Fruit fly (Drosophila melanogaster) whole organism, embryonic: ENCODE results near the gene ara.
A peak's percentile ranks its signal among the peaks of the same experiment; 100 is the strongest.

Experiments used
- Abd-B ChIP-seq: fragments of 200-800 bp; sonication (Bioruptor generic); optimal IDR thresholded peaks from 2 replicates; lab custom pipeline; 2018; ENCODE audit warnings: missing biosample characterization, mild to moderate bottlenecking, missing genetic modification characterization, moderate library complexity
- Adf1 ChIP-seq: fragments of 200-800 bp; sonication (Bioruptor generic); IDR thresholded peaks from 2 replicates; pipeline ENCODE4 v1.3.6; 2022; ENCODE audit warnings: missing biosample characterization, missing genetic modification characterization
- Atf6 ChIP-seq: fragments of 200-800 bp; sonication (Bioruptor generic); IDR thresholded peaks from 2 replicates; pipeline ENCODE4 v1.3.6; 2022; ENCODE audit warnings: missing biosample characterization, missing genetic modification characterization
- BtbVII ChIP-seq: fragments of 200-800 bp; sonication (Bioruptor generic); optimal IDR thresholded peaks from 3 replicates; lab custom pipeline; 2017; ENCODE audit warnings: missing biosample characterization, mild to moderate bottlenecking, missing genetic modification characterization
- CG1024 ChIP-seq: fragments of 200-800 bp; sonication (Bioruptor generic); IDR thresholded peaks from 2 replicates; pipeline ENCODE4 v1.3.6; 2022; ENCODE audit warnings: missing biosample characterization, missing genetic modification characterization
- CG11456 ChIP-seq: fragments of 200-800 bp; sonication (Bioruptor generic); IDR thresholded peaks from 3 replicates; pipeline ENCODE4 v1.3.6; 2022; ENCODE audit warnings: missing biosample characterization, missing genetic modification characterization
- CG12744 ChIP-seq: fragments of 200-800 bp; sonication (Bioruptor generic); optimal IDR thresholded peaks from 2 replicates; lab custom pipeline; 2016; ENCODE audit warnings: missing biosample characterization, missing genetic modification characterization
- CG13287 ChIP-seq: fragments of 200-800 bp; sonication (Bioruptor generic); IDR thresholded peaks from 2 replicates; pipeline ENCODE4 v1.3.6; 2022; ENCODE audit warnings: missing biosample characterization, missing genetic modification characterization; ENCODE audit not compliant: partially characterized antibody
- CG14050 ChIP-seq: fragments of 200-800 bp; sonication (Bioruptor generic); IDR thresholded peaks from 3 replicates; pipeline ENCODE4 v1.3.6; 2022; ENCODE audit warnings: missing biosample characterization, missing genetic modification characterization
- CG14965 ChIP-seq: fragments of 200-800 bp; sonication (Bioruptor generic); optimal IDR thresholded peaks from 2 replicates; lab custom pipeline; 2016; ENCODE audit warnings: missing biosample characterization, missing genetic modification characterization, borderline replicate concordance
- CG17385 ChIP-seq: fragments of 200-800 bp; sonication (Bioruptor generic); optimal IDR thresholded peaks from 3 replicates; lab custom pipeline; 2018; ENCODE audit warnings: missing biosample characterization, mild to moderate bottlenecking, missing genetic modification characterization
- CG17829 ChIP-seq: fragments of 200-800 bp; optimal IDR thresholded peaks from 2 replicates; lab custom pipeline; 2019; ENCODE audit warnings: missing biosample characterization, mild to moderate bottlenecking, missing genetic modification characterization, moderate library complexity
- CG17912 ChIP-seq: fragments of 200-800 bp; sonication (Bioruptor generic); optimal IDR thresholded peaks from 2 replicates; lab custom pipeline; 2018; ENCODE audit warnings: missing biosample characterization, mild to moderate bottlenecking, missing genetic modification characterization
- CG2129 ChIP-seq: fragments of 200-800 bp; sonication (Bioruptor generic); IDR thresholded peaks from 2 replicates; pipeline ENCODE4 v1.3.6; 2022; ENCODE audit warnings: missing biosample characterization, missing genetic modification characterization; ENCODE audit not compliant: partially characterized antibody
- CG32767 ChIP-seq: fragments of 200-800 bp; sonication (Bioruptor generic); IDR thresholded peaks from 2 replicates; pipeline ENCODE4 v1.3.6; 2022; ENCODE audit warnings: missing biosample characterization, missing genetic modification characterization
- CG33213 ChIP-seq: fragments of 200-800 bp; sonication (Bioruptor generic); optimal IDR thresholded peaks from 3 replicates; lab custom pipeline; 2016; ENCODE audit warnings: missing biosample characterization, missing genetic modification characterization
- CG3726 ChIP-seq: fragments of 200-800 bp; sonication (Bioruptor generic); IDR thresholded peaks from 3 replicates; pipeline ENCODE4, ENCODE4 v1.3.6; 2022; ENCODE audit warnings: missing biosample characterization, missing genetic modification characterization
- CG4360 ChIP-seq: fragments of 200-800 bp; sonication (Bioruptor generic); IDR thresholded peaks from 2 replicates; pipeline ENCODE4 v1.3.6; 2022; ENCODE audit warnings: missing biosample characterization, missing genetic modification characterization
- CG8765 ChIP-seq: fragments of 200-800 bp; sonication (Bioruptor generic); IDR thresholded peaks from 2 replicates; pipeline ENCODE4 v1.3.6; 2022; ENCODE audit warnings: missing biosample characterization, missing genetic modification characterization
- CG8924 ChIP-seq: fragments of 200-800 bp; optimal IDR thresholded peaks from 3 replicates; lab custom pipeline; 2019; ENCODE audit warnings: missing biosample characterization, mild to moderate bottlenecking, missing genetic modification characterization, moderate library complexity
- Chrac-16 ChIP-seq: fragments of 200-800 bp; sonication (Bioruptor generic); optimal IDR thresholded peaks from 3 replicates; lab custom pipeline; 2016; ENCODE audit warnings: missing biosample characterization, missing genetic modification characterization
- CrebB ChIP-seq: fragments of 200-800 bp; sonication (Bioruptor generic); optimal IDR thresholded peaks from 3 replicates; lab custom pipeline; 2018; ENCODE audit warnings: missing biosample characterization, mild to moderate bottlenecking, missing genetic modification characterization
- Ets97D ChIP-seq: fragments of 200-800 bp; sonication (Bioruptor generic); optimal IDR thresholded peaks from 3 replicates; lab custom pipeline; 2016; ENCODE audit warnings: missing biosample characterization, missing genetic modification characterization
- Hand ChIP-seq: fragments of 200-800 bp; sonication (Bioruptor generic); optimal IDR thresholded peaks from 2 replicates; lab custom pipeline; 2017; ENCODE audit warnings: mild to moderate bottlenecking, missing biosample characterization, missing genetic modification reagents, missing genetic modification characterization
- Hey ChIP-seq: fragments of 200-800 bp; sonication (Bioruptor generic); optimal IDR thresholded peaks from 3 replicates; lab custom pipeline; 2018; ENCODE audit warnings: missing biosample characterization, mild to moderate bottlenecking, missing genetic modification characterization
- Hmr ChIP-seq: fragments of 200-800 bp; sonication (Bioruptor generic); optimal IDR thresholded peaks from 3 replicates; lab custom pipeline; 2017; ENCODE audit warnings: mild to moderate bottlenecking, missing biosample characterization, missing genetic modification reagents, missing genetic modification characterization
- Hr3 ChIP-seq: fragments of 200-800 bp; sonication (Bioruptor generic); optimal IDR thresholded peaks from 3 replicates; lab custom pipeline; 2016; ENCODE audit warnings: missing biosample characterization, missing genetic modification characterization
- Oaz ChIP-seq: fragments of 200-800 bp; sonication (Bioruptor generic); IDR thresholded peaks from 2 replicates; pipeline ENCODE4 v1.3.6; 2022; ENCODE audit warnings: missing biosample characterization, missing genetic modification characterization
- Oli ChIP-seq: fragments of 200-800 bp; sonication (Bioruptor generic); optimal IDR thresholded peaks from 2 replicates; lab custom pipeline; 2018; ENCODE audit warnings: missing biosample characterization, mild to moderate bottlenecking, missing genetic modification characterization, moderate library complexity
- Six4 ChIP-seq: fragments of 200-800 bp; sonication (Bioruptor generic); optimal IDR thresholded peaks from 2 replicates; lab custom pipeline; 2016; ENCODE audit warnings: missing biosample characterization, missing genetic modification characterization
- TFAM ChIP-seq: fragments of 200-800 bp; sonication (Bioruptor generic); optimal IDR thresholded peaks from 2 replicates; lab custom pipeline; 2017; ENCODE audit warnings: missing biosample characterization, missing genetic modification characterization, inconsistent platforms
- chif ChIP-seq, 2 experiments: fragments of 200-800 bp; sonication (Bioruptor generic); optimal IDR thresholded peaks; 3 replicates each; lab custom pipeline; 2016; ENCODE audit warnings: missing biosample characterization in 2 of 2, missing genetic modification characterization in 2 of 2
- croc ChIP-seq: fragments of 200-800 bp; sonication (Bioruptor generic); conservative IDR thresholded peaks from 3 replicates; pipeline ENCODE4 v1.3.6; 2022; ENCODE audit warnings: missing biosample characterization, missing genetic modification characterization
- cwo ChIP-seq: fragments of 200-800 bp; sonication (Bioruptor generic); optimal IDR thresholded peaks from 3 replicates; lab custom pipeline; 2017; ENCODE audit warnings: missing biosample characterization, missing genetic modification characterization, mild to moderate bottlenecking, moderate library complexity, missing genetic modification reagents
- da ChIP-seq: fragments of 200-800 bp; sonication (Bioruptor generic); optimal IDR thresholded peaks from 2 replicates; lab custom pipeline; 2016; ENCODE audit warnings: missing biosample characterization, missing genetic modification characterization
- fu2 ChIP-seq: fragments of 200-800 bp; sonication (Bioruptor generic); optimal IDR thresholded peaks from 2 replicates; lab custom pipeline; 2016; ENCODE audit warnings: missing biosample characterization, missing genetic modification characterization
- ham ChIP-seq: fragments of 200-800 bp; sonication (Bioruptor generic); IDR thresholded peaks from 2 replicates; pipeline ENCODE4 v1.3.6; 2022; ENCODE audit warnings: missing biosample characterization, missing genetic modification characterization
- jigr1 ChIP-seq: fragments of 200-800 bp; sonication (Bioruptor generic); IDR thresholded peaks from 3 replicates; pipeline ENCODE4 v1.3.6; 2022; ENCODE audit warnings: missing biosample characterization, missing genetic modification characterization
- jumu ChIP-seq: fragments of 200-800 bp; sonication (Bioruptor generic); optimal IDR thresholded peaks from 3 replicates; lab custom pipeline; 2016; ENCODE audit warnings: missing biosample characterization, missing genetic modification characterization
- klu ChIP-seq: fragments of 200-800 bp; sonication (Bioruptor generic); IDR thresholded peaks from 2 replicates; pipeline ENCODE4 v1.3.6; 2022; ENCODE audit warnings: missing biosample characterization, missing genetic modification characterization
- knrl ChIP-seq: fragments of 200-800 bp; sonication (Bioruptor generic); IDR thresholded peaks from 3 replicates; pipeline ENCODE4 v1.3.6; 2022; ENCODE audit warnings: missing biosample characterization, missing genetic modification characterization; ENCODE audit not compliant: partially characterized antibody
- maf-S ChIP-seq: fragments of 200-800 bp; sonication (Bioruptor generic); optimal IDR thresholded peaks from 2 replicates; lab custom pipeline; 2016; ENCODE audit warnings: missing biosample characterization, missing genetic modification characterization
- nerfin-1 ChIP-seq: fragments of 200-800 bp; sonication (Bioruptor generic); optimal IDR thresholded peaks from 3 replicates; lab custom pipeline; 2019; ENCODE audit warnings: missing biosample characterization, mild to moderate bottlenecking, missing genetic modification characterization, moderate library complexity
- oc ChIP-seq: fragments of 200-800 bp; sonication (Bioruptor generic); optimal IDR thresholded peaks from 2 replicates; lab custom pipeline; 2018; ENCODE audit warnings: missing biosample characterization, mild to moderate bottlenecking, missing genetic modification characterization, moderate library complexity
- onecut ChIP-seq: fragments of 200-800 bp; sonication (Bioruptor generic); IDR thresholded peaks from 2 replicates; pipeline ENCODE4 v1.3.6; 2022; ENCODE audit warnings: missing biosample characterization, missing genetic modification characterization
- pb ChIP-seq: fragments of 200-800 bp; sonication (Bioruptor generic); optimal IDR thresholded peaks from 3 replicates; lab custom pipeline; 2016; ENCODE audit warnings: missing biosample characterization, missing genetic modification characterization
- phol ChIP-seq: fragments of 200-800 bp; sonication (Bioruptor generic); optimal IDR thresholded peaks from 3 replicates; lab custom pipeline; 2018; ENCODE audit warnings: missing biosample characterization, mild to moderate bottlenecking, missing genetic modification characterization, moderate library complexity
- psq ChIP-seq: fragments of 200-800 bp; sonication (Bioruptor generic); optimal IDR thresholded peaks from 2 replicates; lab custom pipeline; 2017; ENCODE audit warnings: missing biosample characterization, missing genetic modification characterization
- pum ChIP-seq: fragments of 200-800 bp; sonication (Bioruptor generic); optimal IDR thresholded peaks from 2 replicates; lab custom pipeline; 2016; ENCODE audit warnings: missing biosample characterization, missing genetic modification characterization
- sc ChIP-seq, 3 experiments: fragments of >200 bp in 2 of 3; fragments of 200-800 bp in 1 of 3; sonication (Bioruptor generic) in 1 of 3; optimal IDR thresholded peaks; 2 replicates in 2 of 3; 3 replicates in 1 of 3; lab custom pipeline; 2017; ENCODE audit warnings: mild to moderate bottlenecking in 1 of 3, missing biosample characterization in 1 of 3, missing genetic modification characterization in 1 of 3, missing genetic modification reagents in 1 of 3
- zf30C ChIP-seq: fragments of 200-800 bp; sonication (Bioruptor generic); optimal IDR thresholded peaks from 3 replicates; lab custom pipeline; 2018; ENCODE audit warnings: missing biosample characterization, mild to moderate bottlenecking, missing genetic modification characterization

The ara gene

dm6 chr3L:12572366-12572765, 8.1 kb upstream of the ara start, which contains the start of gene sowah (continued):
- TF ChIP-seq CG8924 (tag; lab: Kevin White, UChicago) (peak; percentile 45), TFAM (no peak), CrebB (tag; lab: Kevin White, UChicago) (no peak), Six4 (GFP tag; lab: Kevin White, UChicago) (no peak), CG14050 (GFP tag; lab: Robert Waterston, UW) (peak; percentile 12; the same call in 1 of the 3 replicates), maf-S (GFP tag; lab: Kevin White, UChicago) (peak; percentile 29), CG4360 (GFP tag; lab: Robert Waterston, UW) (peak; percentile 34; the same call in 1 of the 2 replicates), CG2129 (GFP tag; lab: Robert Waterston, UW) (no peak), Hmr (peak; percentile 15), Chrac-16 (GFP tag; lab: Kevin White, UChicago) (peak; percentile 29), CG32767 (GFP tag; lab: Robert Waterston, UW) (no peak), oc (peak; percentile 40), Oaz (GFP tag; lab: Robert Waterston, UW) (no peak), Atf6 (GFP tag; lab: Robert Waterston, UW) (no peak), CG13287 (GFP tag; lab: Robert Waterston, UW) (peak; percentile 43; the same call in 1 of the 2 replicates), CG11456 (GFP tag; lab: Robert Waterston, UW) (peak; percentile 69; the same call in 1 of the 3 replicates), CG17912 (GFP tag; lab: Kevin White, UChicago) (peak; percentile 41), jigr1 (GFP tag; lab: Robert Waterston, UW) (no peak; the same call in 2 of the 3 replicates), CG17829 (tag; lab: Kevin White, UChicago) (peak; percentile 51), da (peak; percentile 20), Adf1 (peak; percentile 22; the same call in 1 of the 2 replicates), zf30C (GFP tag; lab: Kevin White, UChicago) (peak; percentile 35), Abd-B (GFP tag; lab: Kevin White, UChicago) (peak; percentile 66), CG14965 (GFP tag; lab: Kevin White, UChicago) (no peak), croc (GFP tag; lab: Robert Waterston, UW) (no peak; the same call in 2 of the 3 replicates), ham (GFP tag; lab: Robert Waterston, UW) (no peak), chif (GFP tag; optimal IDR thresholded peaks at IDR 0.05; lab: Kevin White, UChicago) (peak; percentile 37 to 79), phol (tag; lab: Kevin White, UChicago) (peak; percentile 70), onecut (no peak), cwo (GFP tag; lab: Kevin White, UChicago) (no peak), BtbVII (GFP tag; lab: Kevin White, UChicago) (no peak), klu (GFP tag; lab: Robert Waterston, UW) (no peak), Hr3 (GFP tag; lab: Kevin White, UChicago) (peak; percentile 24), fu2 (GFP tag; lab: Kevin White, UChicago) (peak; percentile 24), psq (GFP tag; lab: Kevin White, UChicago) (no peak), pb (GFP tag; lab: Kevin White, UChicago) (peak; percentile 34), sc (optimal IDR thresholded peaks at IDR 0.05; lab: Kevin White, UChicago) (no peak), sc (GFP tag; optimal IDR thresholded peaks at IDR 0.05; lab: Kevin White, UChicago) (no peak), Hand (no peak), knrl (GFP tag; lab: Robert Waterston, UW) (peak; percentile 54; the same call in 1 of the 3 replicates), CG8765 (GFP tag; lab: Robert Waterston, UW) (no peak), CG33213 (peak; percentile 74), CG1024 (GFP tag; lab: Robert Waterston, UW) (peak; percentile 55), nerfin-1 (peak; percentile 43), jumu (GFP tag; lab: Kevin White, UChicago) (peak; percentile 26), CG12744 (peak; percentile 0), Ets97D (GFP tag; lab: Kevin White, UChicago) (peak; percentile 77), CG17385 (no peak), Hey (tag; lab: Kevin White, UChicago) (no peak), pum (GFP tag; lab: Kevin White, UChicago) (no peak), Oli (tag; lab: Kevin White, UChicago) (no peak), CG3726 (GFP tag; lab: Robert Waterston, UW) (no peak)
